Fruit fly (Drosophila melanogaster) whole organism, wandering third instar larva: Measurements from ENCODE around the gene CG7378.

Experiments
- Dfd ChIP-seq: fragments of >200 bp; optimal IDR thresholded peaks from 2 replicates; lab custom pipeline; 2017; ENCODE audit warnings: missing biosample characterization, missing genetic modification characterization
- Dif ChIP-seq: fragments of 200-275, 200-300 bp; sonication (Bioruptor generic); optimal IDR thresholded peaks from 2 replicates; lab custom pipeline; 2018; ENCODE audit warnings: missing biosample characterization, missing genetic modification characterization; ENCODE audit not compliant: partially characterized antibody
- Jra ChIP-seq: sonication (Bioruptor generic); optimal IDR thresholded peaks from 2 replicates; lab custom pipeline; 2016; ENCODE audit warnings: missing biosample characterization, missing genetic modification characterization
- Myc ChIP-seq: fragments of >200 bp; optimal IDR thresholded peaks from 2 replicates; lab custom pipeline; 2017
- N ChIP-seq: fragments of >200 bp; optimal IDR thresholded peaks from 2 replicates; lab custom pipeline; 2018; ENCODE audit warnings: missing biosample characterization, missing external identifiers, missing genetic modification characterization
- brk ChIP-seq: fragments of 200-800 bp; sonication (Bioruptor generic); optimal IDR thresholded peaks from 2 replicates; lab custom pipeline; 2016; ENCODE audit warnings: missing biosample characterization, mild to moderate bottlenecking, missing genetic modification characterization
- dsf ChIP-seq: sonication (Bioruptor generic); optimal IDR thresholded peaks from 2 replicates; lab custom pipeline; 2016; ENCODE audit warnings: missing biosample characterization, missing genetic modification characterization, borderline replicate concordance
- h ChIP-seq: fragments of 200-800 bp; sonication (Bioruptor generic); optimal IDR thresholded peaks from 3 replicates; lab custom pipeline; 2016; ENCODE audit warnings: missing biosample characterization, mild to moderate bottlenecking, missing genetic modification characterization
- lola ChIP-seq: fragments of >200 bp; optimal IDR thresholded peaks from 2 replicates; lab custom pipeline; 2017; ENCODE audit warnings: missing biosample characterization, missing genetic modification characterization
- psq ChIP-seq: fragments of 200-800 bp; sonication (Bioruptor generic); optimal IDR thresholded peaks from 3 replicates; lab custom pipeline; 2017; ENCODE audit warnings: missing biosample characterization, mild to moderate bottlenecking, missing genetic modification characterization, moderate library complexity
- sv ChIP-seq: fragments of 200-800 bp; sonication (Bioruptor generic); optimal IDR thresholded peaks from 3 replicates; lab custom pipeline; 2016; ENCODE audit warnings: missing biosample characterization, missing genetic modification characterization
- tai ChIP-seq: sonication (Bioruptor generic); optimal IDR thresholded peaks from 2 replicates; lab custom pipeline; 2016; ENCODE audit warnings: missing biosample characterization, missing genetic modification characterization
- usp ChIP-seq: fragments of >200 bp; optimal IDR thresholded peaks from 2 replicates; lab custom pipeline; 2017; ENCODE audit warnings: missing biosample characterization, missing genetic modification characterization
- woc ChIP-seq: sonication (Bioruptor generic); optimal IDR thresholded peaks from 2 replicates; lab custom pipeline; 2016; ENCODE audit warnings: missing biosample characterization, mild to moderate bottlenecking, missing genetic modification characterization

dm6 chrX:18897906-18898305 is 2.3 kb upstream of the CG7378 start:
- TF ChIP-seq Myc (lab: Kevin White, UChicago) (no peak), h (GFP tag; lab: Kevin White, UChicago) (no peak), psq (GFP tag; lab: Kevin White, UChicago) (no peak), tai (GFP tag; lab: Kevin White, UChicago) (no peak), woc (GFP tag; lab: Kevin White, UChicago) (no peak), dsf (GFP tag; lab: Kevin White, UChicago) (no peak), lola (no peak), brk (GFP tag; lab: Kevin White, UChicago) (no peak), Dif (no peak), Jra (GFP tag; lab: Kevin White, UChicago) (no peak), N (GFP tag; lab: Kevin White, UChicago) (no peak), usp (no peak), sv (GFP tag; lab: Kevin White, UChicago) (no peak), Dfd (GFP tag; lab: Kevin White, UChicago) (no peak)
